Fruit fly (Drosophila melanogaster) whole organism, wandering third instar larva: ENCODE results near the gene Jhbp16.

Experiments used
- Hr78 ChIP-seq: fragments of >200 bp; optimal IDR thresholded peaks from 2 replicates; lab custom pipeline; 2017; ENCODE audit warnings: missing biosample characterization, missing genetic modification characterization
- Myc ChIP-seq: fragments of >200 bp; optimal IDR thresholded peaks from 2 replicates; lab custom pipeline; 2017
- N ChIP-seq: fragments of >200 bp; optimal IDR thresholded peaks from 2 replicates; lab custom pipeline; 2018; ENCODE audit warnings: missing biosample characterization, missing external identifiers, missing genetic modification characterization
- OdsH ChIP-seq: fragments of 200-800 bp; sonication (Bioruptor generic); optimal IDR thresholded peaks from 2 replicates; lab custom pipeline; 2016; ENCODE audit warnings: missing biosample characterization, mild to moderate bottlenecking, missing genetic modification characterization
- br ChIP-seq: fragments of 200-800 bp; sonication (Bioruptor generic); optimal IDR thresholded peaks from 2 replicates; lab custom pipeline; 2016; ENCODE audit warnings: missing biosample characterization, missing genetic modification characterization
- dl ChIP-seq, 2 experiments: fragments of 175-275, 200-275 bp in 1 of 2; fragments of 200-275 bp in 1 of 2; sonication (Bioruptor generic); optimal IDR thresholded peaks; lab custom pipeline; 2018; ENCODE audit warnings: mild to moderate bottlenecking in 2 of 2, missing biosample characterization in 2 of 2, missing genetic modification characterization in 2 of 2, moderate library complexity in 2 of 2; ENCODE audit not compliant: partially characterized antibody in 2 of 2, insufficient read depth in 1 of 2
- dmrt93B ChIP-seq: fragments of 200-800 bp; sonication (Bioruptor generic); optimal IDR thresholded peaks from 2 replicates; lab custom pipeline; 2018; ENCODE audit warnings: missing biosample characterization, mild to moderate bottlenecking, missing genetic modification characterization
- fru ChIP-seq: fragments of 200-800 bp; sonication (Bioruptor generic); optimal IDR thresholded peaks from 3 replicates; lab custom pipeline; 2016; ENCODE audit warnings: missing biosample characterization, mild to moderate bottlenecking, missing genetic modification characterization
- h ChIP-seq: fragments of 200-800 bp; sonication (Bioruptor generic); optimal IDR thresholded peaks from 3 replicates; lab custom pipeline; 2016; ENCODE audit warnings: missing biosample characterization, mild to moderate bottlenecking, missing genetic modification characterization
- lola ChIP-seq: fragments of >200 bp; optimal IDR thresholded peaks from 2 replicates; lab custom pipeline; 2017; ENCODE audit warnings: missing biosample characterization, missing genetic modification characterization
- pan ChIP-seq: fragments of >200 bp; optimal IDR thresholded peaks from 2 replicates; lab custom pipeline; 2017
- psq ChIP-seq: fragments of 200-800 bp; sonication (Bioruptor generic); optimal IDR thresholded peaks from 3 replicates; lab custom pipeline; 2017; ENCODE audit warnings: missing biosample characterization, mild to moderate bottlenecking, missing genetic modification characterization, moderate library complexity
- usp ChIP-seq: fragments of >200 bp; optimal IDR thresholded peaks from 2 replicates; lab custom pipeline; 2017; ENCODE audit warnings: missing biosample characterization, missing genetic modification characterization
- woc ChIP-seq: sonication (Bioruptor generic); optimal IDR thresholded peaks from 2 replicates; lab custom pipeline; 2016; ENCODE audit warnings: missing biosample characterization, mild to moderate bottlenecking, missing genetic modification characterization

DNA sequence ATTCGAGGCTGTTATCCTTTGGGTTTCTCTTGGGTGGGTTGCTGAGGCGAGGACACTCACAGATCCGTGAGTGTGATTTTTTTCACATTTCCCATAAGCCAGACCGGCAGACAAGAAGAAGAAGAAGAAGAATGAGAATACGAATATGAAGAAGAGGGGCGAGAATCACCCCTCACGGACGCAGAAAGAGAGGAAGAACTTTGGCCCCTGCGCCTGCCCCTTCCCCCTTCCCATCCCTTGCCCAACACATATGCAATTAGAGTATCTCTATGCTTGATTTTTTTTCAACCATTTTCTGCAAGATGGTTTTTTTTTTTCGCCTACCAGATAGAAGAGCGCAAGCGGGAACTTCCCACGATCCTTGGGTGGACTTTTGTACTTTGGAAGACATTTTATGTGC, 29.5 kb upstream of the Jhbp16 start:
- TF ChIP-seq dmrt93B (GFP tag; lab: Kevin White, UChicago) (no peak), lola (no peak), fru (GFP tag; lab: Kevin White, UChicago) (no peak), h (GFP tag; lab: Kevin White, UChicago) (no peak), pan (lab: Kevin White, UChicago) (no peak), woc (GFP tag; lab: Kevin White, UChicago) (no peak), dl (GFP tag; optimal IDR thresholded peaks at IDR 0.05; lab: Kevin White, UChicago; ENCODE audit: insufficient read depth in 1 of 2, partially characterized antibody in 2 of 2) (no peak), OdsH (no peak), psq (GFP tag; lab: Kevin White, UChicago) (peak; percentile 59), Hr78 (no peak), br (GFP tag; lab: Kevin White, UChicago) (no peak), usp (no peak), Myc (lab: Kevin White, UChicago) (no peak), N (GFP tag; lab: Kevin White, UChicago) (no peak)
